Fruit fly (Drosophila melanogaster): ENCODE measurements around the gene cyc.

The cyc gene

DNA sequence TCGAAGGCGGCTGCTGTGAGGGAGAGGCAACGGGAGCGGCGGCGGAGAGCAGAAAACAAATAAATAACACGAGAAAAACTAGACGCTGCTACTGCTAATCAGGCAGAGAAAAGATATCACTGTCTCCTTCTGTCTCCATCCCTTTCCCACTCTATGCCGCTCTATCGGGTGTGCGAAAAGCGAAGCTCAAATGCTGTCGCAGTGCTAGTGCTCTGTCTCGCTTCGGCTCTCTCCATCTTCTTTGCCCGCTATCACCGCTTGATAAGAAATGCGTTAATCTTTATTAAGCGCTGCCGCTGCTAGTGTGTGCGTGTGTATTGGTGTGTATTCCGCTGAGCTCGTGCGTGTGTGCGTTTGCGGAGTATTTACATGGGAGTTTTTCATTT is 24.1 kb downstream of the cyc start:
- TF ChIP-seq lmd (GFP tag; IDR thresholded peaks at IDR 0.05) = no peak
- no peak for TF ChIP-seq CG13624 (GFP tag; optimal IDR thresholded peaks at IDR 0.05)
- no peak; the same call in 1 of the 2 replicates for TF ChIP-seq wdn (GFP tag; IDR thresholded peaks at IDR 0.05)
- peak; percentile 35 for TF ChIP-seq CG15514 (GFP tag; optimal IDR thresholded peaks at IDR 0.05)
- peak; percentile 95 for TF ChIP-seq rib (GFP tag; IDR thresholded peaks at IDR 0.05)
- peak; percentile 10 for TF ChIP-seq pb (GFP tag; optimal IDR thresholded peaks at IDR 0.05)
- TF ChIP-seq Eip74EF (GFP tag; optimal IDR thresholded peaks at IDR 0.05) = peak in 1 of 2 experiments; percentile 27
- no peak for TF ChIP-seq CG11560 (tag; IDR thresholded peaks at IDR 0.05)
- no peak for TF ChIP-seq unpg (GFP tag; optimal IDR thresholded peaks at IDR 0.05)
- TF ChIP-seq CG18764 (GFP tag; optimal IDR thresholded peaks at IDR 0.05) = no peak
- no peak for TF ChIP-seq CG7928 (GFP tag; optimal IDR thresholded peaks at IDR 0.05)
- peak; percentile 86 for TF ChIP-seq crol (GFP tag; IDR thresholded peaks at IDR 0.05)
- no peak for TF ChIP-seq fu2 (GFP tag; optimal IDR thresholded peaks at IDR 0.05)
- TF ChIP-seq salm (tag; optimal IDR thresholded peaks at IDR 0.05) = peak; percentile 1
- no peak for TF ChIP-seq CG7745 (tag; optimal IDR thresholded peaks at IDR 0.05)
- TF ChIP-seq trem (tag; optimal IDR thresholded peaks at IDR 0.05) = no peak
- peak; percentile 31 for TF ChIP-seq CG13287 (GFP tag; IDR thresholded peaks at IDR 0.05; ENCODE audit: partially characterized antibody)
- no peak for TF ChIP-seq maf-S (GFP tag; optimal IDR thresholded peaks at IDR 0.05)
- TF ChIP-seq corto (GFP tag; optimal IDR thresholded peaks at IDR 0.05) = no peak
- no peak for TF ChIP-seq CG11085 (GFP tag; IDR thresholded peaks at IDR 0.05)
- TF ChIP-seq CG4424 (GFP tag; optimal IDR thresholded peaks at IDR 0.05) = no peak
- TF ChIP-seq CG12219 (GFP tag; optimal IDR thresholded peaks at IDR 0.05) = peak; percentile 38
- TF ChIP-seq yki (optimal IDR thresholded peaks at IDR 0.05) = no peak
- TF ChIP-seq dati (GFP tag; IDR thresholded peaks at IDR 0.05) = no peak
- TF ChIP-seq CG18599 (GFP tag; optimal IDR thresholded peaks at IDR 0.05) = peak; percentile 54
- no peak for TF ChIP-seq sob (GFP tag; IDR thresholded peaks at IDR 0.05)
- peak; percentile 14 for TF ChIP-seq CrebB (tag; optimal IDR thresholded peaks at IDR 0.05)
- TF ChIP-seq CG11723 (GFP tag; optimal IDR thresholded peaks at IDR 0.05) = no peak
- TF ChIP-seq Hey (tag; optimal IDR thresholded peaks at IDR 0.05) = no peak
- no peak for TF ChIP-seq CG15269 (tag; optimal IDR thresholded peaks at IDR 0.05)
- TF ChIP-seq zfh2 (GFP tag; optimal IDR thresholded peaks at IDR 0.05) = no peak
- TF ChIP-seq tap (tag; optimal IDR thresholded peaks at IDR 0.05) = no peak
- TF ChIP-seq Adf1 (GFP tag; IDR thresholded peaks at IDR 0.05) = peak; percentile 97
- no peak for TF ChIP-seq HLH3B (GFP tag; IDR thresholded peaks at IDR 0.05)
- no peak for TF ChIP-seq sens (GFP tag)
- no peak for TF ChIP-seq CG4730 (GFP tag; IDR thresholded peaks at IDR 0.05)
- TF ChIP-seq Deaf1 (tag; optimal IDR thresholded peaks at IDR 0.05) = peak; percentile 18
- TF ChIP-seq pita (GFP tag; optimal IDR thresholded peaks at IDR 0.05) = no peak
- TF ChIP-seq grau (tag; optimal IDR thresholded peaks at IDR 0.05) = no peak
- TF ChIP-seq CG15479 (GFP tag; optimal IDR thresholded peaks at IDR 0.05) = peak; percentile 98
- TF ChIP-seq fd102C (GFP tag; optimal IDR thresholded peaks at IDR 0.05) = no peak
- 0 out of 2 replicates have a peak, but pooled peaks have one; percentile 18 for TF ChIP-seq stc (GFP tag; IDR thresholded peaks at IDR 0.05)
- no peak for TF ChIP-seq da (GFP tag; optimal IDR thresholded peaks at IDR 0.05)
- no peak for TF ChIP-seq tgo (GFP tag; IDR thresholded peaks at IDR 0.05)
- no peak for TF ChIP-seq al (GFP tag; IDR thresholded peaks at IDR 0.05)
- TF ChIP-seq TFAM (GFP tag; optimal IDR thresholded peaks at IDR 0.05) = no peak
- no peak for TF ChIP-seq Sin3A (optimal IDR thresholded peaks at IDR 0.05)
- peak; percentile 95 for TF ChIP-seq abd-A (tag; optimal IDR thresholded peaks at IDR 0.05)
- no peak for TF ChIP-seq CG9609 (GFP tag; optimal IDR thresholded peaks at IDR 0.05)
- no peak for TF ChIP-seq Meics (GFP tag; optimal IDR thresholded peaks at IDR 0.05)
- no peak for TF ChIP-seq CG6654 (GFP tag; optimal IDR thresholded peaks at IDR 0.05)
- TF ChIP-seq bcd (GFP tag; optimal IDR thresholded peaks at IDR 0.05) = no peak
- TF ChIP-seq CG15696 (tag; optimal IDR thresholded peaks at IDR 0.05) = no peak
